Fruit fly (Drosophila melanogaster) whole organism, wandering third instar larva: ENCODE results near the gene hoe1.

Source experiments
- Abd-B ChIP-seq: fragments of >200 bp; optimal IDR thresholded peaks from 2 replicates; lab custom pipeline; 2017; ENCODE audit warnings: missing biosample characterization, missing genetic modification characterization
- CG32264 ChIP-seq: fragments of 200-800 bp; sonication (Bioruptor generic); optimal IDR thresholded peaks from 2 replicates; lab custom pipeline; 2016; ENCODE audit warnings: missing biosample characterization, missing genetic modification characterization
- CG9705 ChIP-seq: fragments of 200-800 bp; sonication (Bioruptor generic); optimal IDR thresholded peaks from 2 replicates; lab custom pipeline; 2018; ENCODE audit warnings: missing biosample characterization, mild to moderate bottlenecking, missing genetic modification characterization
- CrebA ChIP-seq: fragments of 200-800 bp; sonication (Bioruptor generic); optimal IDR thresholded peaks from 2 replicates; lab custom pipeline; 2016; ENCODE audit warnings: missing biosample characterization, mild to moderate bottlenecking, missing genetic modification characterization, borderline replicate concordance
- Dfd ChIP-seq: fragments of >200 bp; optimal IDR thresholded peaks from 2 replicates; lab custom pipeline; 2017; ENCODE audit warnings: missing biosample characterization, missing genetic modification characterization
- Dif ChIP-seq: fragments of 200-275, 200-300 bp; sonication (Bioruptor generic); optimal IDR thresholded peaks from 2 replicates; lab custom pipeline; 2018; ENCODE audit warnings: missing biosample characterization, missing genetic modification characterization; ENCODE audit not compliant: partially characterized antibody
- GATAd ChIP-seq: sonication (Bioruptor generic); optimal IDR thresholded peaks from 2 replicates; lab custom pipeline; 2016; ENCODE audit warnings: missing biosample characterization, missing genetic modification characterization
- HLH106 ChIP-seq: fragments of 200-800 bp; optimal IDR thresholded peaks from 3 replicates; lab custom pipeline; 2019; ENCODE audit warnings: missing biosample characterization, mild to moderate bottlenecking, missing genetic modification characterization, moderate library complexity
- Hnf4 ChIP-seq: fragments of 200-800 bp; sonication (Bioruptor generic); optimal IDR thresholded peaks from 2 replicates; lab custom pipeline; 2016; ENCODE audit warnings: missing biosample characterization, mild to moderate bottlenecking, missing genetic modification characterization
- Hr78 ChIP-seq: fragments of >200 bp; optimal IDR thresholded peaks from 2 replicates; lab custom pipeline; 2017; ENCODE audit warnings: missing biosample characterization, missing genetic modification characterization
- Hr83 ChIP-seq: fragments of 200-300 bp; sonication (Bioruptor generic); optimal IDR thresholded peaks from 2 replicates; lab custom pipeline; 2016; ENCODE audit warnings: missing biosample characterization, mild to moderate bottlenecking, missing genetic modification characterization, moderate library complexity; ENCODE audit not compliant: poor library complexity, severe bottlenecking
- Jra ChIP-seq: sonication (Bioruptor generic); optimal IDR thresholded peaks from 2 replicates; lab custom pipeline; 2016; ENCODE audit warnings: missing biosample characterization, missing genetic modification characterization
- Myc ChIP-seq: fragments of >200 bp; optimal IDR thresholded peaks from 2 replicates; lab custom pipeline; 2017
- N ChIP-seq: fragments of >200 bp; optimal IDR thresholded peaks from 2 replicates; lab custom pipeline; 2018; ENCODE audit warnings: missing biosample characterization, missing external identifiers, missing genetic modification characterization
- OdsH ChIP-seq: fragments of 200-800 bp; sonication (Bioruptor generic); optimal IDR thresholded peaks from 2 replicates; lab custom pipeline; 2016; ENCODE audit warnings: missing biosample characterization, mild to moderate bottlenecking, missing genetic modification characterization
- Rel ChIP-seq, 2 experiments: fragments of 200-800 bp; sonication (Bioruptor generic) in 1 of 2; optimal IDR thresholded peaks; 2 replicates in 1 of 2; 3 replicates in 1 of 2; lab custom pipeline; 2016 to 2019; ENCODE audit warnings: mild to moderate bottlenecking in 2 of 2, missing biosample characterization in 2 of 2, missing genetic modification characterization in 2 of 2, moderate library complexity in 1 of 2
- Sp1 ChIP-seq: fragments of 200-800 bp; sonication (Bioruptor generic); optimal IDR thresholded peaks from 3 replicates; lab custom pipeline; 2019; ENCODE audit warnings: missing biosample characterization, mild to moderate bottlenecking, missing genetic modification characterization, moderate library complexity
- br ChIP-seq: fragments of 200-800 bp; sonication (Bioruptor generic); optimal IDR thresholded peaks from 2 replicates; lab custom pipeline; 2016; ENCODE audit warnings: missing biosample characterization, missing genetic modification characterization
- brk ChIP-seq: fragments of 200-800 bp; sonication (Bioruptor generic); optimal IDR thresholded peaks from 2 replicates; lab custom pipeline; 2016; ENCODE audit warnings: missing biosample characterization, mild to moderate bottlenecking, missing genetic modification characterization
- dl ChIP-seq, 2 experiments: fragments of 175-275, 200-275 bp in 1 of 2; fragments of 200-275 bp in 1 of 2; sonication (Bioruptor generic); optimal IDR thresholded peaks; lab custom pipeline; 2018; ENCODE audit warnings: mild to moderate bottlenecking in 2 of 2, missing biosample characterization in 2 of 2, missing genetic modification characterization in 2 of 2, moderate library complexity in 2 of 2; ENCODE audit not compliant: partially characterized antibody in 2 of 2, insufficient read depth in 1 of 2
- dmrt93B ChIP-seq: fragments of 200-800 bp; sonication (Bioruptor generic); optimal IDR thresholded peaks from 2 replicates; lab custom pipeline; 2018; ENCODE audit warnings: missing biosample characterization, mild to moderate bottlenecking, missing genetic modification characterization
- dsf ChIP-seq: sonication (Bioruptor generic); optimal IDR thresholded peaks from 2 replicates; lab custom pipeline; 2016; ENCODE audit warnings: missing biosample characterization, missing genetic modification characterization, borderline replicate concordance
- ey ChIP-seq: fragments of 200-800 bp; sonication (Bioruptor generic); optimal IDR thresholded peaks from 2 replicates; lab custom pipeline; 2016; ENCODE audit warnings: missing biosample characterization, missing genetic modification characterization
- foxo ChIP-seq, 2 experiments: fragments of 200-800 bp; sonication (Bioruptor generic); optimal IDR thresholded peaks; 2 replicates in 1 of 2; 3 replicates in 1 of 2; lab custom pipeline; 2016 to 2017; ENCODE audit warnings: missing biosample characterization in 2 of 2, missing genetic modification characterization in 2 of 2
- fru ChIP-seq: fragments of 200-800 bp; sonication (Bioruptor generic); optimal IDR thresholded peaks from 3 replicates; lab custom pipeline; 2016; ENCODE audit warnings: missing biosample characterization, mild to moderate bottlenecking, missing genetic modification characterization
- h ChIP-seq: fragments of 200-800 bp; sonication (Bioruptor generic); optimal IDR thresholded peaks from 3 replicates; lab custom pipeline; 2016; ENCODE audit warnings: missing biosample characterization, mild to moderate bottlenecking, missing genetic modification characterization
- jim ChIP-seq: fragments of 175-275, 200-325 bp; sonication (Bioruptor generic); optimal IDR thresholded peaks from 2 replicates; lab custom pipeline; 2016; ENCODE audit warnings: missing biosample characterization, mild to moderate bottlenecking, missing genetic modification characterization
- lola ChIP-seq: fragments of >200 bp; optimal IDR thresholded peaks from 2 replicates; lab custom pipeline; 2017; ENCODE audit warnings: missing biosample characterization, missing genetic modification characterization
- psq ChIP-seq: fragments of 200-800 bp; sonication (Bioruptor generic); optimal IDR thresholded peaks from 3 replicates; lab custom pipeline; 2017; ENCODE audit warnings: missing biosample characterization, mild to moderate bottlenecking, missing genetic modification characterization, moderate library complexity
- rgr ChIP-seq: fragments of 200-800 bp; sonication (Bioruptor generic); optimal IDR thresholded peaks from 3 replicates; lab custom pipeline; 2016; ENCODE audit warnings: missing biosample characterization, mild to moderate bottlenecking, missing genetic modification characterization
- sv ChIP-seq: fragments of 200-800 bp; sonication (Bioruptor generic); optimal IDR thresholded peaks from 3 replicates; lab custom pipeline; 2016; ENCODE audit warnings: missing biosample characterization, missing genetic modification characterization
- tai ChIP-seq: sonication (Bioruptor generic); optimal IDR thresholded peaks from 2 replicates; lab custom pipeline; 2016; ENCODE audit warnings: missing biosample characterization, missing genetic modification characterization
- usp ChIP-seq: fragments of >200 bp; optimal IDR thresholded peaks from 2 replicates; lab custom pipeline; 2017; ENCODE audit warnings: missing biosample characterization, missing genetic modification characterization
- woc ChIP-seq: sonication (Bioruptor generic); optimal IDR thresholded peaks from 2 replicates; lab custom pipeline; 2016; ENCODE audit warnings: missing biosample characterization, mild to moderate bottlenecking, missing genetic modification characterization

The hoe1 gene

dm6 chr2L:4955094-4955823, 23.1 kb upstream of the hoe1 start, which contains the start of the genes Jon25Bi and Marcal1:
Gene Jon25Bi, minus strand, starts transcription at chr2L:4955144.
Gene Marcal1, plus strand, starts transcription at chr2L:4955509.
- no peak for TF ChIP-seq tai (GFP tag; lab: Kevin White, UChicago)
- no peak for TF ChIP-seq Sp1 (GFP tag; lab: Kevin White, UChicago)
- no peak for TF ChIP-seq fru (GFP tag; lab: Kevin White, UChicago)

dm6 chr2L:4953086-4953570, 20.9 kb upstream of the hoe1 start, which contains the start of gene Jon25Bii:
Gene Jon25Bii, minus strand, starts transcription at chr2L:4953136.
- TF ChIP-seq h = peak; percentile 60
- no peak for TF ChIP-seq sv (GFP tag; lab: Kevin White, UChicago)

dm6 chr2L:4950667-4951066, 18.5 kb upstream of the hoe1 start, which contains the start of gene Jon25Biii:
Gene Jon25Biii, minus strand, starts transcription at chr2L:4950767.
- TF ChIP-seq Rel (GFP tag; optimal IDR thresholded peaks at IDR 0.05; lab: Kevin White, UChicago) (no peak), Rel (tag; optimal IDR thresholded peaks at IDR 0.05; lab: Kevin White, UChicago) (no peak), Sp1 (GFP tag; lab: Kevin White, UChicago) (no peak), N (GFP tag; lab: Kevin White, UChicago) (no peak), OdsH (no peak), psq (GFP tag; lab: Kevin White, UChicago) (no peak), dl (GFP tag; optimal IDR thresholded peaks at IDR 0.05; lab: Kevin White, UChicago; ENCODE audit: insufficient read depth in 1 of 2, partially characterized antibody in 2 of 2) (no peak), Dfd (GFP tag; lab: Kevin White, UChicago) (no peak), CrebA (GFP tag; lab: Kevin White, UChicago) (no peak), CG9705 (no peak), ey (no peak), GATAd (GFP tag; lab: Kevin White, UChicago) (no peak), usp (GFP tag; lab: Kevin White, UChicago) (no peak), fru (GFP tag; lab: Kevin White, UChicago) (no peak), Dif (GFP tag; lab: Kevin White, UChicago) (no peak), jim (GFP tag; lab: Kevin White, UChicago) (no peak), CG32264 (GFP tag; lab: Kevin White, UChicago) (no peak), lola (GFP tag; lab: Kevin White, UChicago) (no peak)
- TF ChIP-seq, all 38 proteins: peak for 0

- no peak for TF ChIP-seq HLH106 (tag; lab: Kevin White, UChicago)
- TF ChIP-seq Myc (lab: Kevin White, UChicago) = peak; percentile 10
- TF ChIP-seq psq (GFP tag; lab: Kevin White, UChicago) = no peak
Measured at dm6 chr2L:4949453-4950045, 17.4 kb upstream of the hoe1 start, which contains the start of gene jet. Gene jet, minus strand, starts transcription at chr2L:4949784.

- TF ChIP-seq Jra (GFP tag; lab: Kevin White, UChicago) = peak; percentile 90
- no peak for TF ChIP-seq Dfd (GFP tag; lab: Kevin White, UChicago)
- TF ChIP-seq woc (GFP tag; lab: Kevin White, UChicago) = peak; percentile 89
- TF ChIP-seq foxo (GFP tag; optimal IDR thresholded peaks at IDR 0.05; lab: Kevin White, UChicago) = peak; percentile 5 to 98
- peak; percentile 95 for TF ChIP-seq fru (GFP tag; lab: Kevin White, UChicago)
- no peak for TF ChIP-seq N (GFP tag; lab: Kevin White, UChicago)
- peak; percentile 98 for TF ChIP-seq Sp1 (GFP tag; lab: Kevin White, UChicago)
- TF ChIP-seq h = peak; percentile 97
- peak; percentile 97 for TF ChIP-seq CG9705
- no peak for TF ChIP-seq usp (GFP tag; lab: Kevin White, UChicago)
- no peak for TF ChIP-seq jim (GFP tag; lab: Kevin White, UChicago)
- TF ChIP-seq sv (GFP tag; lab: Kevin White, UChicago) = peak; percentile 95
- no peak for TF ChIP-seq CrebA (GFP tag; lab: Kevin White, UChicago)
- TF ChIP-seq psq (GFP tag; lab: Kevin White, UChicago) = peak; percentile 94
- peak; percentile 92 for TF ChIP-seq ey
- peak; percentile 85 for TF ChIP-seq GATAd (GFP tag; lab: Kevin White, UChicago)
- TF ChIP-seq tai (GFP tag; lab: Kevin White, UChicago) = no peak
- peak; percentile 44 for TF ChIP-seq Hr83 (GFP tag; lab: Kevin White, UChicago)
- TF ChIP-seq Abd-B = no peak
- TF ChIP-seq br (GFP tag; lab: Kevin White, UChicago) = peak; percentile 94
- peak; percentile 46 for TF ChIP-seq Rel (GFP tag; optimal IDR thresholded peaks at IDR 0.05; lab: Kevin White, UChicago)
- TF ChIP-seq Rel (tag; optimal IDR thresholded peaks at IDR 0.05; lab: Kevin White, UChicago) = peak; percentile 88
- TF ChIP-seq lola (GFP tag; lab: Kevin White, UChicago) = no peak
- no peak for TF ChIP-seq Dif (GFP tag; lab: Kevin White, UChicago)
- peak; percentile 96 for TF ChIP-seq brk (GFP tag; lab: Kevin White, UChicago)
- TF ChIP-seq dl (GFP tag; optimal IDR thresholded peaks at IDR 0.05; lab: Kevin White, UChicago; ENCODE audit: insufficient read depth in 1 of 2, partially characterized antibody in 2 of 2) = no peak
- TF ChIP-seq dsf (GFP tag; lab: Kevin White, UChicago) = peak; percentile 91
- peak; percentile 93 for TF ChIP-seq Hnf4 (GFP tag; lab: Kevin White, UChicago)
- TF ChIP-seq Hr78 (GFP tag; lab: Kevin White, UChicago) = no peak
- peak; percentile 95 for TF ChIP-seq dmrt93B (GFP tag; lab: Kevin White, UChicago)
- TF ChIP-seq rgr (GFP tag; lab: Kevin White, UChicago) = peak; percentile 98
Measured at dm6 chr2L:4945300-4945699, 13.1 kb upstream of the hoe1 start, which contains the start of the genes mRpL24 and betaggt-I. Gene mRpL24, minus strand, starts transcription at chr2L:4945361. Gene betaggt-I, plus strand, starts transcription at chr2L:4945579.
